Worm (Caenorhabditis elegans): ENCODE results near the gene ceh-13.
"Not testable (repeated sequence)": the region's sequence is repeated elsewhere in the genome, so short reads cannot be mapped to it uniquely, and the experiment has no call there.

Gene ceh-13

ce11 chrIII:7593285-7593928, 37.9 kb downstream of the ceh-13 start, which contains the start of gene R13A5.11:
Gene R13A5.11 (minus strand): TSS chrIII:7593335.
- no peak for TF ChIP-seq unc-39 (tag; optimal IDR thresholded peaks at IDR 0.05)

- TF ChIP-seq mdl-1 (tag; optimal IDR thresholded peaks at IDR 0.05); nhr-11 (tag; optimal IDR thresholded peaks at IDR 0.05); lin-13 (GFP tag; optimal IDR thresholded peaks at IDR 0.05): not testable (repeated sequence)
Observed at ce11 chrIII:7594482-7594881, 39.0 kb downstream of the ceh-13 start, which contains the start of gene Y80D4G.2. Gene Y80D4G.2 (minus strand): TSS chrIII:7594582.
